Worm (Caenorhabditis elegans) whole organism, young adult: ENCODE measurements around the gene spe-6.

Experiments used
- Y79H2A.3 ChIP-seq: fragments of 200-800 bp; sonication (Bioruptor generic); conservative IDR thresholded peaks from 2 replicates; pipeline ENCODE4 v1.3.6; 2022; ENCODE audit warnings: missing genetic modification reagents, missing genetic modification characterization, missing compliant biosample characterization
- ceh-100 ChIP-seq: fragments of 200-800 bp; sonication (Bioruptor generic); IDR thresholded peaks from 2 replicates; pipeline ENCODE4 v1.3.6; 2022; ENCODE audit warnings: missing genetic modification reagents, missing genetic modification characterization, missing compliant biosample characterization
- ceh-79 ChIP-seq: sonication (generic microtip); optimal IDR thresholded peaks from 2 replicates; lab custom pipeline; 2017; ENCODE audit warnings: mild to moderate bottlenecking, missing genetic modification characterization, missing compliant biosample characterization
- ets-4 ChIP-seq: fragments of 200-800 bp; sonication (Bioruptor generic); optimal IDR thresholded peaks from 2 replicates; lab custom pipeline; 2018; ENCODE audit warnings: mild to moderate bottlenecking, missing genetic modification characterization, missing compliant biosample characterization
- lin-26 ChIP-seq: fragments of 200-800 bp; sonication (Bioruptor generic); IDR thresholded peaks from 2 replicates; pipeline ENCODE4 v1.3.6; 2022; ENCODE audit warnings: missing genetic modification reagents, missing genetic modification characterization, missing compliant biosample characterization
- lin-54 ChIP-seq: fragments of 200-800 bp; sonication (Bioruptor generic); optimal IDR thresholded peaks from 2 replicates; lab custom pipeline; 2018; ENCODE audit warnings: mild to moderate bottlenecking, missing genetic modification characterization, missing compliant biosample characterization
- nfya-2 ChIP-seq: fragments of 200-800 bp; sonication (Bioruptor generic); IDR thresholded peaks from 2 replicates; pipeline ENCODE4 v1.3.6; 2022; ENCODE audit warnings: missing genetic modification reagents, missing genetic modification characterization, missing compliant biosample characterization
- nhr-179 ChIP-seq: sonication (generic microtip); optimal IDR thresholded peaks from 2 replicates; lab custom pipeline; 2016; ENCODE audit warnings: mild to moderate bottlenecking, missing genetic modification characterization, missing compliant biosample characterization
- snpc-1.1 ChIP-seq: sonication (generic microtip); optimal IDR thresholded peaks from 2 replicates; lab custom pipeline; 2017; ENCODE audit warnings: missing genetic modification characterization, mild to moderate bottlenecking, missing compliant biosample characterization, antibody characterized with exemption, moderate library complexity, missing genotype, missing genetic modification reagents; ENCODE audit not compliant: insufficient read depth
- snpc-4 ChIP-seq, 5 experiments: fragments of 150-350 bp in 1 of 5; sonication (generic microtip) in 4 of 5; optimal IDR thresholded peaks; 2 replicates each; lab custom pipeline; 2014 to 2018; ENCODE audit warnings: missing genetic modification characterization in 5 of 5, missing biosample characterization in 3 of 5, antibody characterized with exemption in 2 of 5, mild to moderate bottlenecking in 2 of 5, missing compliant biosample characterization in 2 of 5, missing genotype in 2 of 5, moderate library complexity in 2 of 5, missing genetic modification reagents in 1 of 5
- somi-1 ChIP-seq: fragments of 200-800 bp; sonication (Bioruptor generic); optimal IDR thresholded peaks from 2 replicates; lab custom pipeline; 2018; ENCODE audit warnings: mild to moderate bottlenecking, missing genetic modification characterization, missing compliant biosample characterization
- sptf-2 ChIP-seq: fragments of 200-800 bp; sonication (Bioruptor generic); optimal IDR thresholded peaks from 2 replicates; lab custom pipeline; 2018; ENCODE audit warnings: mild to moderate bottlenecking, missing genetic modification characterization, missing compliant biosample characterization
- unc-130 ChIP-seq: sonication (generic microtip); optimal IDR thresholded peaks from 2 replicates; lab custom pipeline; 2016; ENCODE audit warnings: missing genetic modification reagents, missing genetic modification characterization, missing compliant biosample characterization
- unc-62 ChIP-seq: fragments of 150-350 bp; optimal IDR thresholded peaks from 2 replicates; lab custom pipeline; 2014; ENCODE audit warnings: missing biosample characterization, missing genetic modification reagents, missing genetic modification characterization

- TF ChIP-seq unc-62 (GFP tag; lab: Kevin White, UChicago) (no peak), nhr-179 (no peak), Y79H2A.3 (GFP tag; lab: Robert Waterston, UW) (no peak), snpc-1.1 (tag; lab: Kevin White, UChicago) (no peak), ceh-100 (no peak), lin-26 (GFP tag; lab: Robert Waterston, UW) (no peak), nfya-2 (GFP tag; lab: Robert Waterston, UW) (no peak), sptf-2 (no peak), somi-1 (GFP tag; lab: Kevin White, UChicago) (no peak), snpc-4 (GFP tag; optimal IDR thresholded peaks at IDR 0.05; lab: Kevin White, UChicago) (no peak), snpc-4 (tag; optimal IDR thresholded peaks at IDR 0.05; lab: Kevin White, UChicago) (no peak), lin-54 (GFP tag; lab: Kevin White, UChicago) (no peak), ets-4 (GFP tag; lab: Kevin White, UChicago) (no peak), ceh-79 (tag; lab: Kevin White, UChicago) (no peak), unc-130 (GFP tag; lab: Kevin White, UChicago) (no peak)
These were observed 42.8 kb downstream of the spe-6 start, which contains the start of gene Y66D12A.13 for ce11 chrIII:11548070-11548469.
